Fruit fly (Drosophila melanogaster) whole organism, embryonic: Measurements from ENCODE around the gene CG7408.

Experiments
- ATbp ChIP-seq: fragments of 200-800 bp; sonication (Bioruptor generic); optimal IDR thresholded peaks from 2 replicates; lab custom pipeline; 2017; ENCODE audit warnings: missing biosample characterization, mild to moderate bottlenecking, missing genetic modification characterization, missing genetic modification reagents
- Abd-B ChIP-seq: fragments of 200-800 bp; sonication (Bioruptor generic); optimal IDR thresholded peaks from 2 replicates; lab custom pipeline; 2018; ENCODE audit warnings: missing biosample characterization, mild to moderate bottlenecking, missing genetic modification characterization, moderate library complexity
- CG10147 ChIP-seq: fragments of 200-800 bp; sonication (Bioruptor generic); optimal IDR thresholded peaks from 2 replicates; lab custom pipeline; 2019; ENCODE audit warnings: missing biosample characterization, mild to moderate bottlenecking, missing genetic modification characterization, moderate library complexity
- CG10321 ChIP-seq: fragments of 200-800 bp; sonication (Bioruptor generic); IDR thresholded peaks from 2 replicates; pipeline ENCODE4 v1.3.6; 2022; ENCODE audit warnings: missing biosample characterization, missing genetic modification characterization
- CG10543 ChIP-seq: fragments of 200-800 bp; sonication (Bioruptor generic); optimal IDR thresholded peaks from 3 replicates; lab custom pipeline; 2017; ENCODE audit warnings: missing biosample characterization, mild to moderate bottlenecking, missing genetic modification characterization, moderate library complexity
- CG12769 ChIP-seq: fragments of 200-800 bp; sonication (Bioruptor generic); optimal IDR thresholded peaks from 2 replicates; lab custom pipeline; 2019; ENCODE audit warnings: missing biosample characterization, mild to moderate bottlenecking, missing genetic modification characterization, moderate library complexity
- CG14860 ChIP-seq: fragments of 200-800 bp; sonication (Bioruptor generic); IDR thresholded peaks from 3 replicates; pipeline ENCODE4 v1.3.6; 2022; ENCODE audit warnings: missing biosample characterization, missing genetic modification characterization; ENCODE audit not compliant: partially characterized antibody
- CG15269 ChIP-seq: fragments of 200-800 bp; sonication (Bioruptor generic); optimal IDR thresholded peaks from 2 replicates; lab custom pipeline; 2018; ENCODE audit warnings: missing biosample characterization, mild to moderate bottlenecking, missing genetic modification characterization, moderate library complexity
- CG1832 ChIP-seq: fragments of 200-800 bp; sonication (Bioruptor generic); optimal IDR thresholded peaks from 2 replicates; lab custom pipeline; 2017; ENCODE audit warnings: missing biosample characterization, mild to moderate bottlenecking, missing genetic modification characterization, inconsistent platforms
- CG2199 ChIP-seq: fragments of 200-800 bp; sonication (Bioruptor generic); IDR thresholded peaks from 3 replicates; pipeline ENCODE4 v1.3.6; 2022; ENCODE audit warnings: missing biosample characterization, missing genetic modification characterization
- CG30020 ChIP-seq: fragments of 200-800 bp; optimal IDR thresholded peaks from 2 replicates; lab custom pipeline; 2019; ENCODE audit warnings: missing biosample characterization, mild to moderate bottlenecking, missing genetic modification characterization, moderate library complexity
- CG34376 ChIP-seq: fragments of 200-800 bp; sonication (Bioruptor generic); optimal IDR thresholded peaks from 2 replicates; lab custom pipeline; 2018; ENCODE audit warnings: missing biosample characterization, mild to moderate bottlenecking, missing genetic modification characterization
- CG3847 ChIP-seq: fragments of 200-800 bp; sonication (Bioruptor generic); IDR thresholded peaks from 2 replicates; pipeline ENCODE4 v1.3.6; 2022; ENCODE audit warnings: missing biosample characterization, missing genetic modification characterization
- CG4328 ChIP-seq: fragments of 200-800 bp; sonication (Bioruptor generic); optimal IDR thresholded peaks from 3 replicates; lab custom pipeline; 2017; ENCODE audit warnings: missing biosample characterization, missing genetic modification reagents, missing genetic modification characterization
- CG6175 ChIP-seq: fragments of 200-800 bp; sonication (Bioruptor generic); IDR thresholded peaks from 3 replicates; pipeline ENCODE4 v1.3.6; 2022; ENCODE audit warnings: missing biosample characterization, missing genetic modification characterization
- CG8290 ChIP-seq, 3 experiments: fragments of 200-800 bp; sonication (Bioruptor generic); optimal IDR thresholded peaks; 2 replicates each; lab custom pipeline; 2016 to 2019; ENCODE audit warnings: missing biosample characterization in 3 of 3, missing genetic modification characterization in 3 of 3, mild to moderate bottlenecking in 2 of 3, moderate library complexity in 1 of 3
- CG9215 ChIP-seq: fragments of 200-800 bp; sonication (Bioruptor generic); IDR thresholded peaks from 2 replicates; pipeline ENCODE4 v1.3.6; 2022; ENCODE audit warnings: missing biosample characterization, missing genetic modification characterization
- Dfd ChIP-seq, 2 experiments: fragments of >200 bp; optimal IDR thresholded peaks; 2 replicates each; lab custom pipeline; 2017; ENCODE audit warnings: missing biosample characterization in 2 of 2, missing genetic modification characterization in 2 of 2
- Eip74EF ChIP-seq, 2 experiments: fragments of 200-800 bp in 1 of 2; fragments of >200 bp in 1 of 2; sonication (Bioruptor generic) in 1 of 2; optimal IDR thresholded peaks; 2 replicates each; lab custom pipeline; 2017 to 2019; ENCODE audit warnings: missing biosample characterization in 2 of 2, missing genetic modification characterization in 2 of 2, mild to moderate bottlenecking in 1 of 2, moderate library complexity in 1 of 2
- Nf-YC ChIP-seq: fragments of 200-800 bp; optimal IDR thresholded peaks from 3 replicates; lab custom pipeline; 2019; ENCODE audit warnings: missing biosample characterization, mild to moderate bottlenecking, missing genetic modification characterization, moderate library complexity
- Sox102F ChIP-seq: fragments of 200-800 bp; sonication (Bioruptor generic); optimal IDR thresholded peaks from 2 replicates; lab custom pipeline; 2018; ENCODE audit warnings: missing biosample characterization, mild to moderate bottlenecking, missing genetic modification characterization, moderate library complexity
- abd-A ChIP-seq: fragments of 200-800 bp; sonication (Bioruptor generic); optimal IDR thresholded peaks from 3 replicates; lab custom pipeline; 2019; ENCODE audit warnings: missing biosample characterization, mild to moderate bottlenecking, missing genetic modification characterization, moderate library complexity
- ac ChIP-seq: fragments of 200-800 bp; sonication (Bioruptor generic); optimal IDR thresholded peaks from 3 replicates; lab custom pipeline; 2017; ENCODE audit warnings: missing biosample characterization, mild to moderate bottlenecking, missing genetic modification characterization
- aop ChIP-seq: fragments of 200-800 bp; sonication (Bioruptor generic); IDR thresholded peaks from 2 replicates; pipeline ENCODE4 v1.3.6; 2022; ENCODE audit warnings: missing biosample characterization, missing genetic modification characterization
- cg ChIP-seq: fragments of 200-800 bp; sonication (Bioruptor generic); optimal IDR thresholded peaks from 3 replicates; lab custom pipeline; 2019; ENCODE audit warnings: missing biosample characterization, mild to moderate bottlenecking, missing genetic modification characterization, moderate library complexity
- ewg ChIP-seq: fragments of 200-800 bp; sonication (Bioruptor generic); optimal IDR thresholded peaks from 3 replicates; lab custom pipeline; 2017; ENCODE audit warnings: mild to moderate bottlenecking, missing biosample characterization, missing genetic modification reagents, missing genetic modification characterization
- ftz-f1 ChIP-seq: fragments of 200-800 bp; sonication (Bioruptor generic); optimal IDR thresholded peaks from 2 replicates; lab custom pipeline; 2016; ENCODE audit warnings: missing biosample characterization, missing genetic modification characterization
- grn ChIP-seq: fragments of 200-800 bp; sonication (Bioruptor generic); optimal IDR thresholded peaks from 3 replicates; lab custom pipeline; 2017; ENCODE audit warnings: missing biosample characterization, missing genetic modification characterization
- nom ChIP-seq: fragments of 200-800 bp; sonication (Bioruptor generic); optimal IDR thresholded peaks from 2 replicates; lab custom pipeline; 2017; ENCODE audit warnings: missing biosample characterization, missing genetic modification characterization, mild to moderate bottlenecking, moderate library complexity, missing genetic modification reagents
- oc ChIP-seq: fragments of 200-800 bp; sonication (Bioruptor generic); optimal IDR thresholded peaks from 2 replicates; lab custom pipeline; 2018; ENCODE audit warnings: missing biosample characterization, mild to moderate bottlenecking, missing genetic modification characterization, moderate library complexity
- psq ChIP-seq: fragments of 200-800 bp; sonication (Bioruptor generic); optimal IDR thresholded peaks from 2 replicates; lab custom pipeline; 2017; ENCODE audit warnings: missing biosample characterization, missing genetic modification characterization
- rib ChIP-seq: fragments of 200-800 bp; sonication (Bioruptor generic); IDR thresholded peaks from 2 replicates; pipeline ENCODE4 v1.3.6; 2022; ENCODE audit warnings: missing biosample characterization, missing genetic modification characterization
- row ChIP-seq: fragments of 200-800 bp; sonication (Bioruptor generic); IDR thresholded peaks from 3 replicates; pipeline ENCODE4 v1.3.6; 2022; ENCODE audit warnings: missing biosample characterization, missing genetic modification characterization
- sc ChIP-seq, 3 experiments: fragments of >200 bp in 2 of 3; fragments of 200-800 bp in 1 of 3; sonication (Bioruptor generic) in 1 of 3; optimal IDR thresholded peaks; 2 replicates in 2 of 3; 3 replicates in 1 of 3; lab custom pipeline; 2017; ENCODE audit warnings: mild to moderate bottlenecking in 1 of 3, missing biosample characterization in 1 of 3, missing genetic modification characterization in 1 of 3, missing genetic modification reagents in 1 of 3
- sqz ChIP-seq: fragments of 200-800 bp; sonication (Bioruptor generic); optimal IDR thresholded peaks from 3 replicates; lab custom pipeline; 2018; ENCODE audit warnings: missing biosample characterization, mild to moderate bottlenecking, missing genetic modification characterization
- sug ChIP-seq: fragments of 200-800 bp; optimal IDR thresholded peaks from 2 replicates; lab custom pipeline; 2019; ENCODE audit warnings: missing biosample characterization, mild to moderate bottlenecking, missing genetic modification characterization, moderate library complexity

Gene CG7408

DNA sequence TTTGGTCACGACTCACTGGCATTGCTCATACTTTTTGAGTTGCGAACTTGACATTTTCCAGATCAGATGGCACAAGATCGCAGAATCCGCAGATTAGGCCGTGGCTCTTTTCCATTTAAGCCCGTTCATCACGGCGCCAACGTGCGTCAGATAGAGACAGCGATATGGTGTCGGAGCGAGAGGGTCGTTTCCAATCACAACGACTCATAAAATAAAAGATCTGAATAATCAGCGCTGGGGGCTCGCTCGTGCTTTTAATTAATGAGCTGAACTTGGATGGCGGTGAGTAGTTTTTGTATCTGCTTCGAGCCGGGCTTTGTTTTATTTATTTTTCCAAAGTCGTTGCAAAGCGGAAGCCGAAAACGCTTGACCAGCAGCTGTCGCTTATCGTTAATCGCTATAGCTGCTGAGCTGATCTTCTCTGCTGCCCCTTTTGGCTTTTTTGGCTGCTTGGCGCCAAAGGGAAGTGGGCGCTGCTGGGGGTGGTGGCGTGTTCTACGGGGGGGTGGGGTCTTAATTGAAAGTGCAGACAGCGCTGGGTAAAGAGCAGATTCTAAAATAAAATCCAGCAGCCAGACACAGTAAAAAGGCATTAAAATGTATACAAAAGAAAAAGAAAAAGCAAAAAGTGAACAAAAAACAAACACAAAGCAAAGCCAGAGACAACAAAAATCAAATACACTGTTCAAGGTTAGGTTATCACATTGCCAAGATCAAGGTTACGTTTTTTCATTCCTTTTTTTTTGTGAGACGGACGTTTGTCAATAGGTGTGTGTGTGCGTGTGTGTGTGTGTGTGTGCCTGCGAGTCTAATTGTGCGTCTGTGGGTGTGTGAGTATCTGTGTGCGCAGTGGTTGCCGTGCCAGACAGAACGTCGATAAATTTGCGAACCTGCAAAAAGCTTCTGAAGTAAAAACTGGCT is 43.5 kb downstream of the CG7408 start (continued):
- no peak for TF ChIP-seq Sox102F (GFP tag; lab: Kevin White, UChicago)
- no peak for TF ChIP-seq aop (GFP tag; lab: Robert Waterston, UW)
- TF ChIP-seq CG9215 (GFP tag; lab: Robert Waterston, UW): no peak
- TF ChIP-seq ftz-f1 (GFP tag; lab: Kevin White, UChicago): peak; percentile 83
- TF ChIP-seq cg: peak; percentile 51
- no peak for TF ChIP-seq CG3847 (GFP tag; lab: Robert Waterston, UW)
- peak; percentile 26 for TF ChIP-seq Abd-B (GFP tag; lab: Kevin White, UChicago)
- TF ChIP-seq abd-A: peak; percentile 92
- TF ChIP-seq CG6175 (GFP tag; lab: Robert Waterston, UW): 0 out of 3 replicates have a peak, but pooled peaks have one; percentile 22
- no peak for TF ChIP-seq CG4328 (GFP tag; lab: Kevin White, UChicago)
- TF ChIP-seq sug (tag; lab: Kevin White, UChicago): peak; percentile 90
- no peak for TF ChIP-seq ewg (GFP tag; lab: Kevin White, UChicago)
- TF ChIP-seq psq (GFP tag; lab: Kevin White, UChicago): no peak
- TF ChIP-seq CG10147 (GFP tag; lab: Kevin White, UChicago): peak; percentile 13
- peak; percentile 4 for TF ChIP-seq oc (tag; lab: Kevin White, UChicago)
- peak in 1 of 2 experiments; percentile 77 for TF ChIP-seq Dfd (GFP tag; optimal IDR thresholded peaks at IDR 0.05; lab: Kevin White, UChicago)
- TF ChIP-seq rib: peak; percentile 65; the same call in 1 of the 2 replicates
- no peak for TF ChIP-seq ac (GFP tag; lab: Kevin White, UChicago)
- TF ChIP-seq CG10543 (GFP tag; lab: Kevin White, UChicago): peak; percentile 42
- no peak for TF ChIP-seq row (GFP tag; lab: Robert Waterston, UW)
- TF ChIP-seq CG34376 (GFP tag; lab: Kevin White, UChicago): peak; percentile 20
- no peak for TF ChIP-seq CG8290 (GFP tag; optimal IDR thresholded peaks at IDR 0.05; lab: Kevin White, UChicago)
- TF ChIP-seq CG8290 (tag; optimal IDR thresholded peaks at IDR 0.05; lab: Kevin White, UChicago): peak in 1 of 2 experiments; percentile 15
- peak; percentile 61 for TF ChIP-seq sqz (GFP tag; lab: Kevin White, UChicago)
- peak; percentile 24 for TF ChIP-seq nom (GFP tag; lab: Kevin White, UChicago)
- TF ChIP-seq CG14860 (GFP tag; lab: Robert Waterston, UW): no peak
- TF ChIP-seq CG30020 (tag; lab: Kevin White, UChicago): no peak
- peak in 1 of 2 experiments; percentile 81 for TF ChIP-seq Eip74EF (GFP tag; optimal IDR thresholded peaks at IDR 0.05; lab: Kevin White, UChicago)
- peak; percentile 11 for TF ChIP-seq grn (GFP tag; lab: Kevin White, UChicago)
- TF ChIP-seq CG10321 (GFP tag; lab: Robert Waterston, UW): 0 out of 2 replicates have a peak, but pooled peaks have one; percentile 51
- peak; percentile 8 for TF ChIP-seq ATbp (GFP tag; lab: Kevin White, UChicago)
- TF ChIP-seq sc (optimal IDR thresholded peaks at IDR 0.05; lab: Kevin White, UChicago): no peak
- TF ChIP-seq sc (GFP tag; optimal IDR thresholded peaks at IDR 0.05; lab: Kevin White, UChicago): no peak
- TF ChIP-seq CG2199 (GFP tag; lab: Robert Waterston, UW): 0 out of 3 replicates have a peak, but pooled peaks have one; percentile 53
- TF ChIP-seq CG12769 (tag; lab: Kevin White, UChicago): peak; percentile 33
- TF ChIP-seq Nf-YC (tag; lab: Kevin White, UChicago): peak; percentile 7
- TF ChIP-seq CG15269: peak; percentile 24
- peak; percentile 54 for TF ChIP-seq CG1832 (GFP tag; lab: Kevin White, UChicago)
